Fruit fly (Drosophila melanogaster) whole organism, embryonic: Measurements from ENCODE around the gene CG46434.

Experiments
- Ada2b ChIP-seq: fragments of 200-800 bp; sonication (Bioruptor generic); IDR thresholded peaks from 2 replicates; pipeline ENCODE4 v1.3.6; 2022; ENCODE audit warnings: missing biosample characterization, missing genetic modification characterization
- Adf1 ChIP-seq: fragments of 200-800 bp; sonication (Bioruptor generic); IDR thresholded peaks from 2 replicates; pipeline ENCODE4 v1.3.6; 2022; ENCODE audit warnings: missing biosample characterization, missing genetic modification characterization
- B-H1 ChIP-seq: fragments of 200-800 bp; sonication (Bioruptor generic); IDR thresholded peaks from 3 replicates; pipeline ENCODE4 v1.3.6; 2022; ENCODE audit warnings: missing biosample characterization, missing genetic modification characterization
- C15 ChIP-seq: fragments of 200-800 bp; sonication (Bioruptor generic); IDR thresholded peaks from 3 replicates; pipeline ENCODE4 v1.3.6; 2022; ENCODE audit warnings: missing biosample characterization, missing genetic modification characterization
- CG1024 ChIP-seq: fragments of 200-800 bp; sonication (Bioruptor generic); IDR thresholded peaks from 2 replicates; pipeline ENCODE4 v1.3.6; 2022; ENCODE audit warnings: missing biosample characterization, missing genetic modification characterization
- CG10267 ChIP-seq: fragments of 200-800 bp; sonication (Bioruptor generic); optimal IDR thresholded peaks from 2 replicates; lab custom pipeline; 2018; ENCODE audit warnings: missing biosample characterization, mild to moderate bottlenecking, missing genetic modification characterization, moderate library complexity
- CG10274 ChIP-seq: fragments of 200-800 bp; sonication (Bioruptor generic); optimal IDR thresholded peaks from 3 replicates; lab custom pipeline; 2017; ENCODE audit warnings: missing biosample characterization, mild to moderate bottlenecking, missing genetic modification characterization
- CG10462 ChIP-seq: fragments of 200-800 bp; sonication (Bioruptor generic); optimal IDR thresholded peaks from 2 replicates; lab custom pipeline; 2016; ENCODE audit warnings: missing biosample characterization, missing genetic modification characterization
- CG11247 ChIP-seq: fragments of 200-800 bp; sonication (Bioruptor generic); IDR thresholded peaks from 2 replicates; pipeline ENCODE4 v1.3.6; 2022; ENCODE audit warnings: missing biosample characterization, missing genetic modification characterization
- CG12299 ChIP-seq: fragments of 200-800 bp; sonication (Bioruptor generic); optimal IDR thresholded peaks from 2 replicates; lab custom pipeline; 2018; ENCODE audit warnings: missing biosample characterization, mild to moderate bottlenecking, missing genetic modification characterization
- CG12659 ChIP-seq: fragments of 200-800 bp; sonication (Bioruptor generic); optimal IDR thresholded peaks from 3 replicates; lab custom pipeline; 2017; ENCODE audit warnings: mild to moderate bottlenecking, missing biosample characterization, missing genetic modification reagents, missing genetic modification characterization
- CG14860 ChIP-seq: fragments of 200-800 bp; sonication (Bioruptor generic); IDR thresholded peaks from 3 replicates; pipeline ENCODE4 v1.3.6; 2022; ENCODE audit warnings: missing biosample characterization, missing genetic modification characterization; ENCODE audit not compliant: partially characterized antibody
- CG14965 ChIP-seq: fragments of 200-800 bp; sonication (Bioruptor generic); optimal IDR thresholded peaks from 2 replicates; lab custom pipeline; 2016; ENCODE audit warnings: missing biosample characterization, missing genetic modification characterization, borderline replicate concordance
- CG15011 ChIP-seq: fragments of 200-800 bp; sonication (Bioruptor generic); optimal IDR thresholded peaks from 3 replicates; lab custom pipeline; 2018; ENCODE audit warnings: missing biosample characterization, mild to moderate bottlenecking, missing genetic modification characterization
- CG30020 ChIP-seq: fragments of 200-800 bp; optimal IDR thresholded peaks from 2 replicates; lab custom pipeline; 2019; ENCODE audit warnings: missing biosample characterization, mild to moderate bottlenecking, missing genetic modification characterization, moderate library complexity
- CG4820 ChIP-seq: fragments of 200-800 bp; sonication (Bioruptor generic); optimal IDR thresholded peaks from 3 replicates; lab custom pipeline; 2016; ENCODE audit warnings: missing biosample characterization, missing genetic modification characterization
- CG5245 ChIP-seq: fragments of 200-800 bp; sonication (Bioruptor generic); optimal IDR thresholded peaks from 3 replicates; lab custom pipeline; 2016; ENCODE audit warnings: missing biosample characterization, missing genetic modification characterization
- CG5953 ChIP-seq: fragments of 200-800 bp; sonication (Bioruptor generic); IDR thresholded peaks from 2 replicates; pipeline ENCODE4 v1.3.6; 2022; ENCODE audit warnings: missing biosample characterization, missing genetic modification characterization
- CG6683 ChIP-seq: fragments of 200-800 bp; sonication (Bioruptor generic); optimal IDR thresholded peaks from 2 replicates; lab custom pipeline; 2017; ENCODE audit warnings: missing biosample characterization, mild to moderate bottlenecking, missing genetic modification characterization, missing genetic modification reagents
- CG7556 ChIP-seq: fragments of 200-800 bp; sonication (Bioruptor generic); optimal IDR thresholded peaks from 2 replicates; lab custom pipeline; 2017; ENCODE audit warnings: missing biosample characterization, mild to moderate bottlenecking, missing genetic modification characterization
- CG8089 ChIP-seq: fragments of 200-800 bp; sonication (Bioruptor generic); optimal IDR thresholded peaks from 3 replicates; lab custom pipeline; 2016; ENCODE audit warnings: missing biosample characterization, missing genetic modification characterization
- CG8281 ChIP-seq: fragments of 200-800 bp; sonication (Bioruptor generic); optimal IDR thresholded peaks from 2 replicates; lab custom pipeline; 2018; ENCODE audit warnings: missing biosample characterization, mild to moderate bottlenecking, missing genetic modification characterization, moderate library complexity
- CG8290 ChIP-seq, 3 experiments: fragments of 200-800 bp; sonication (Bioruptor generic); optimal IDR thresholded peaks; 2 replicates each; lab custom pipeline; 2016 to 2019; ENCODE audit warnings: missing biosample characterization in 3 of 3, missing genetic modification characterization in 3 of 3, mild to moderate bottlenecking in 2 of 3, moderate library complexity in 1 of 3
- CG9876 ChIP-seq: fragments of 200-800 bp; sonication (Bioruptor generic); optimal IDR thresholded peaks from 2 replicates; lab custom pipeline; 2016; ENCODE audit warnings: missing biosample characterization, missing genetic modification characterization
- CrebB ChIP-seq: fragments of 200-800 bp; sonication (Bioruptor generic); optimal IDR thresholded peaks from 3 replicates; lab custom pipeline; 2018; ENCODE audit warnings: missing biosample characterization, mild to moderate bottlenecking, missing genetic modification characterization
- Dip3 ChIP-seq: fragments of 200-800 bp; sonication (Bioruptor generic); optimal IDR thresholded peaks from 3 replicates; lab custom pipeline; 2016; ENCODE audit warnings: missing biosample characterization, missing genetic modification characterization
- Fer3 ChIP-seq: fragments of 200-800 bp; sonication (Bioruptor generic); optimal IDR thresholded peaks from 2 replicates; lab custom pipeline; 2018; ENCODE audit warnings: missing biosample characterization, mild to moderate bottlenecking, missing genetic modification characterization, moderate library complexity
- HLH4C ChIP-seq: fragments of 200-800 bp; sonication (Bioruptor generic); IDR thresholded peaks from 3 replicates; pipeline ENCODE4 v1.3.6; 2022; ENCODE audit warnings: missing biosample characterization, missing genetic modification characterization; ENCODE audit not compliant: partially characterized antibody
- HLH54F ChIP-seq: fragments of 200-800 bp; sonication (Bioruptor generic); optimal IDR thresholded peaks from 3 replicates; lab custom pipeline; 2016; ENCODE audit warnings: missing biosample characterization, missing genetic modification characterization
- Mes4 ChIP-seq: fragments of 200-800 bp; sonication (Bioruptor generic); optimal IDR thresholded peaks from 2 replicates; lab custom pipeline; 2016; ENCODE audit warnings: missing biosample characterization, missing genetic modification characterization
- Ptx1 ChIP-seq: fragments of 200-800 bp; sonication (Bioruptor generic); IDR thresholded peaks from 2 replicates; pipeline ENCODE4 v1.3.6; 2022; ENCODE audit warnings: missing biosample characterization, missing genetic modification characterization
- Sry-δ ChIP-seq: fragments of 200-800 bp; sonication (Bioruptor generic); optimal IDR thresholded peaks from 2 replicates; lab custom pipeline; 2016; ENCODE audit warnings: missing biosample characterization, missing genetic modification characterization
- TFAM ChIP-seq: fragments of 200-800 bp; sonication (Bioruptor generic); optimal IDR thresholded peaks from 2 replicates; lab custom pipeline; 2017; ENCODE audit warnings: missing biosample characterization, missing genetic modification characterization, inconsistent platforms
- Tbp ChIP-seq: fragments of >200 bp; optimal IDR thresholded peaks from 2 replicates; lab custom pipeline; 2018; ENCODE audit warnings: missing biosample characterization, missing genetic modification characterization
- ab ChIP-seq: fragments of 200-800 bp; sonication (Bioruptor generic); optimal IDR thresholded peaks from 2 replicates; lab custom pipeline; 2016; ENCODE audit warnings: missing biosample characterization, missing genetic modification characterization
- amos ChIP-seq: fragments of 200-800 bp; sonication (Bioruptor generic); IDR thresholded peaks from 2 replicates; pipeline ENCODE4 v1.3.6; 2022; ENCODE audit warnings: missing biosample characterization, missing genetic modification characterization; ENCODE audit not compliant: partially characterized antibody
- bcd ChIP-seq: fragments of 200-800 bp; sonication (Bioruptor generic); optimal IDR thresholded peaks from 2 replicates; lab custom pipeline; 2017; ENCODE audit warnings: missing biosample characterization, mild to moderate bottlenecking, missing genetic modification characterization
- cas ChIP-seq: fragments of 200-800 bp; sonication (Bioruptor generic); IDR thresholded peaks from 2 replicates; pipeline ENCODE4 v1.3.6; 2022; ENCODE audit warnings: missing biosample characterization, missing genetic modification characterization
- crol ChIP-seq: fragments of 200-800 bp; sonication (Bioruptor generic); IDR thresholded peaks from 2 replicates; pipeline ENCODE4 v1.3.6; 2022; ENCODE audit warnings: missing biosample characterization, missing genetic modification characterization
- dmrt11E ChIP-seq: fragments of 200-800 bp; sonication (Bioruptor generic); optimal IDR thresholded peaks from 3 replicates; lab custom pipeline; 2018; ENCODE audit warnings: missing biosample characterization, mild to moderate bottlenecking, missing genetic modification characterization, moderate library complexity
- gcm2 ChIP-seq: fragments of 200-800 bp; sonication (Bioruptor generic); optimal IDR thresholded peaks from 2 replicates; lab custom pipeline; 2016; ENCODE audit warnings: missing biosample characterization, missing genetic modification characterization
- ind ChIP-seq: fragments of 200-800 bp; sonication (Bioruptor generic); optimal IDR thresholded peaks from 3 replicates; lab custom pipeline; 2016; ENCODE audit warnings: missing biosample characterization, missing genetic modification characterization
- kah ChIP-seq: fragments of 200-800 bp; sonication (Bioruptor generic); optimal IDR thresholded peaks from 2 replicates; lab custom pipeline; 2018; ENCODE audit warnings: missing biosample characterization, mild to moderate bottlenecking, missing genetic modification characterization
- kay ChIP-seq: fragments of 200-800 bp; sonication (Bioruptor generic); optimal IDR thresholded peaks from 2 replicates; lab custom pipeline; 2016; ENCODE audit warnings: missing biosample characterization, missing genetic modification characterization
- mirr ChIP-seq: fragments of 200-800 bp; sonication (Bioruptor generic); optimal IDR thresholded peaks from 3 replicates; lab custom pipeline; 2018; ENCODE audit warnings: missing biosample characterization, mild to moderate bottlenecking, missing genetic modification characterization
- nerfin-2 ChIP-seq: fragments of 200-800 bp; sonication (Bioruptor generic); IDR thresholded peaks from 2 replicates; pipeline ENCODE4 v1.3.6; 2022; ENCODE audit warnings: missing biosample characterization, missing genetic modification characterization; ENCODE audit not compliant: partially characterized antibody
- prd ChIP-seq, 3 experiments: fragments of >200 bp in 2 of 3; fragments of 200-800 bp in 1 of 3; sonication (Bioruptor generic) in 1 of 3; optimal IDR thresholded peaks in 2 of 3; IDR thresholded peaks in 1 of 3; 2 replicates in 2 of 3; 3 replicates in 1 of 3; pipeline versions ENCODE4 v1.3.6 to Lab custom; 2017 to 2022; ENCODE audit warnings: missing biosample characterization in 1 of 3, missing genetic modification characterization in 1 of 3
- shn ChIP-seq: fragments of 200-800 bp; sonication (Bioruptor generic); optimal IDR thresholded peaks from 3 replicates; lab custom pipeline; 2016; ENCODE audit warnings: missing biosample characterization, missing genetic modification characterization
- sqz ChIP-seq: fragments of 200-800 bp; sonication (Bioruptor generic); optimal IDR thresholded peaks from 3 replicates; lab custom pipeline; 2018; ENCODE audit warnings: missing biosample characterization, mild to moderate bottlenecking, missing genetic modification characterization
- trem ChIP-seq: fragments of 200-800 bp; optimal IDR thresholded peaks from 3 replicates; lab custom pipeline; 2019; ENCODE audit warnings: missing biosample characterization, mild to moderate bottlenecking, missing genetic modification characterization, moderate library complexity
- tup ChIP-seq: fragments of 200-800 bp; sonication (Bioruptor generic); optimal IDR thresholded peaks from 2 replicates; lab custom pipeline; 2016; ENCODE audit warnings: missing biosample characterization, mild to moderate bottlenecking, missing genetic modification characterization, moderate library complexity

The CG46434 gene

DNA sequence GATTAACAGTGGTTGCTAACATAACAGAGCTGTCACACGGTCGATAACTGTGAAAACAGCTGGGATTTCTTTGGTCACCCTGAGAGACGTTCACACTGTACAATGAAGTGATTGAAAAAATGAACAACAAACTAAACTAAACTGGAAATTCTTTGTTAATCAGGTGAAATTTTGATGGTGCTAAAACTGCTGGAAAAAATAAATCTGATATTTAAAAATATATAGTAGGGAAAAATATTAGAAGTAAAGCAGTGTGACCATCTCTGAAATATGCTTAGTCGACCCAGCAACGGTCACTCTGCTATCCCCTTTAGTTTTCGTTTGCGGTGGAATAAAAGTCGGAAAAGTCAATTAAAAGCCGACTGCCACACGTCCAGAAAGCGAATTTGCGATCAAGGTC is 42.0 kb upstream of the CG46434 start, which contains the start of the genes CG9231 and CG9330 (continued):
- TF ChIP-seq CG12659 (GFP tag; lab: Kevin White, UChicago) (peak; percentile 84), CG9876 (GFP tag; lab: Kevin White, UChicago) (no peak), CG12299 (tag; lab: Kevin White, UChicago) (no peak), CG6683 (no peak), TFAM (GFP tag; lab: Kevin White, UChicago) (no peak), CG10462 (no peak), mirr (no peak), HLH4C (GFP tag; lab: Robert Waterston, UW) (no peak), crol (GFP tag; lab: Robert Waterston, UW) (no peak), CG4820 (GFP tag; lab: Kevin White, UChicago) (no peak), trem (tag; lab: Kevin White, UChicago) (peak; percentile 84), CG5245 (GFP tag; lab: Kevin White, UChicago) (no peak), CG7556 (GFP tag; lab: Kevin White, UChicago) (no peak), Mes4 (GFP tag; lab: Kevin White, UChicago) (no peak), CG15011 (GFP tag; lab: Kevin White, UChicago) (no peak), prd (optimal IDR thresholded peaks at IDR 0.05; lab: Kevin White, UChicago) (no peak), prd (GFP tag; IDR thresholded peaks at IDR 0.05; lab: Robert Waterston, UW) (no peak), dmrt11E (no peak), Adf1 (no peak), CG1024 (GFP tag; lab: Robert Waterston, UW) (no peak), CG8290 (GFP tag; optimal IDR thresholded peaks at IDR 0.05; lab: Kevin White, UChicago) (peak; percentile 33), CG8290 (tag; optimal IDR thresholded peaks at IDR 0.05; lab: Kevin White, UChicago) (no peak), CG8281 (tag; lab: Kevin White, UChicago) (no peak), sqz (GFP tag; lab: Kevin White, UChicago) (no peak), kay (no peak), bcd (GFP tag; lab: Kevin White, UChicago) (no peak), CG10267 (peak; percentile 69), amos (GFP tag; lab: Robert Waterston, UW) (no peak), B-H1 (GFP tag; lab: Robert Waterston, UW) (no peak), CG14965 (GFP tag; lab: Kevin White, UChicago) (no peak), gcm2 (GFP tag; lab: Kevin White, UChicago) (no peak), Tbp (no peak), shn (GFP tag; lab: Kevin White, UChicago) (no peak), CG8089 (GFP tag; lab: Kevin White, UChicago) (no peak), cas (GFP tag; lab: Robert Waterston, UW) (no peak), CG5953 (GFP tag; lab: Robert Waterston, UW) (no peak), Fer3 (no peak), tup (GFP tag; lab: Kevin White, UChicago) (no peak), ind (peak; percentile 23), kah (no peak), C15 (GFP tag; lab: Robert Waterston, UW) (no peak), CG11247 (GFP tag; lab: Robert Waterston, UW) (no peak), CG30020 (tag; lab: Kevin White, UChicago) (peak; percentile 57), CrebB (tag; lab: Kevin White, UChicago) (no peak), CG10274 (GFP tag; lab: Kevin White, UChicago) (no peak), Dip3 (GFP tag; lab: Kevin White, UChicago) (no peak), Ptx1 (GFP tag; lab: Robert Waterston, UW) (peak; percentile 11; the same call in 1 of the 2 replicates), ab (GFP tag; lab: Kevin White, UChicago) (no peak), Ada2b (GFP tag; lab: Robert Waterston, UW) (0 out of 2 replicates have a peak, but pooled peaks have one; percentile 9), nerfin-2 (no peak), CG14860 (no peak), Sry-δ (GFP tag; lab: Kevin White, UChicago) (peak; percentile 22), HLH54F (GFP tag; lab: Kevin White, UChicago) (no peak)
